Worm (Caenorhabditis elegans): ENCODE measurements around the gene F48F5.8.

Gene F48F5.8

DNA sequence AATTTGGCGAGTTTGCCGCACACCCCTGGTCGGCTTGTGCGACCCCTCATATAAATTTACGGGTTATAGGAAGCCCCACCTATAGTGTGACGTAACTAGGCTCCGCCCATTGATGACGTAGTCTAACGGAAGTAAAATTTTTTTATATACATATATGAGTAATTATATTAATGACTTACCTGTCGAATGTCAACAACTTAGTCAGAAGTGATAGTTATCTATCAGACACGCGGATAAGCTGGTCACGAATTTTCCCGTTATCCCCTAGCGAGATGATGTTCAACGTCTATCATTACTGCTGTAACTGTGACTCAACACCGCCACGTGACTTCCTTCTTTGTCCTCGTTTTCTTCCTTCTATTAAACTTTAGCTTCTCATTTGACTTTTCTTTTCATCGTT is 28.7 kb downstream of the F48F5.8 start, which contains the start of gene srd-70:
TSS of gene srd-70 (plus strand) at position 301 of the 400 bp plus-strand sequence.
- TF ChIP-seq dmd-4 (tag; optimal IDR thresholded peaks at IDR 0.05): no peak
- TF ChIP-seq lsy-2 (tag; optimal IDR thresholded peaks at IDR 0.05): no peak
- TF ChIP-seq Y55F3AM.14 (GFP tag; optimal IDR thresholded peaks at IDR 0.05): no peak
- no peak for TF ChIP-seq nhr-77 (tag; optimal IDR thresholded peaks at IDR 0.05)

DNA sequence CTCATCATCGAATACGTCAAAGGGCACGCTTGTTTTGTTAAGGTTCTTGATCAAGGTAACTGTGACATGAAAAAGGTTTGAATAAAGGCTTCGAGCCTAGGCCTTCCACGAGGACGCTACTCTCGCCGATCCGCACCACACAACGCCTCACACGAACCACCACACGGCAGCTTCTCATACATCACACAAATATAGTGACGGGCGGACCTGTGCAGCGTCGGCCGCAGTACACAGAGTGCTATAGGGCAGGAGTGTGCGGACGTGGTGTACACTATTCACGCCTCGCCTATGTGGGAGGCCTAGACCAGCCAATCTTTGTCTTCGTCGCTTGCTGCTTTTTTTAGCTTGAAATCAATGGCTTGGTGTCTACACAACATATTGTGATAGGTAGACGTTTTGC is 30.5 kb downstream of the F48F5.8 start:
- TF ChIP-seq mab-5 (tag; optimal IDR thresholded peaks at IDR 0.05): no peak
- TF ChIP-seq ztf-4 (tag; optimal IDR thresholded peaks at IDR 0.05): no peak
- peak; percentile 8 for TF ChIP-seq unc-55 (GFP tag; optimal IDR thresholded peaks at IDR 0.05)
- TF ChIP-seq snpc-4 (tag; optimal IDR thresholded peaks at IDR 0.05): peak; percentile 96
- no peak for TF ChIP-seq crh-2 (tag; optimal IDR thresholded peaks at IDR 0.05)
- TF ChIP-seq nhr-129 (tag; optimal IDR thresholded peaks at IDR 0.05): peak; percentile 1

DNA sequence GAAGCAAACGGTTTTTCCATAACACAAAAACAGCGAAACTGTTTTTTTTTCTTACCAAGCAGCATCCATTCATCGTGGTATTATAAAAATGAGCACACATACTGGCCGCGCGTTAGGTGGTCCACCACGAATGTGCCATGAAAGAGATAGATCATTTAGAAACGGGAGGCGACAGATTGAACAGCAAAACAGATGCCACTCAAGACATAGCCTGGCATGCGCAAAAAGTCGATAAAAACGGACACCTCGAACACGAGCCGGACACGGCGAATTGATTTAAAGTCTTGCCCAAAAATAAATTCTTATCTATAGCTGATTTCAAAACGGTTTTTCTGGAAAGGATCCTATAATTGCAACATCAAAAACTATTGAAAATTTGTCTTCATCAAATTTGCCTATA is 32.0 kb downstream of the F48F5.8 start:
- TF ChIP-seq nhr-237 (tag; optimal IDR thresholded peaks at IDR 0.05): no peak
- TF ChIP-seq unc-55 (GFP tag; optimal IDR thresholded peaks at IDR 0.05): peak; percentile 3
- TF ChIP-seq C34F6.9 (tag; optimal IDR thresholded peaks at IDR 0.05): peak; percentile 5

DNA sequence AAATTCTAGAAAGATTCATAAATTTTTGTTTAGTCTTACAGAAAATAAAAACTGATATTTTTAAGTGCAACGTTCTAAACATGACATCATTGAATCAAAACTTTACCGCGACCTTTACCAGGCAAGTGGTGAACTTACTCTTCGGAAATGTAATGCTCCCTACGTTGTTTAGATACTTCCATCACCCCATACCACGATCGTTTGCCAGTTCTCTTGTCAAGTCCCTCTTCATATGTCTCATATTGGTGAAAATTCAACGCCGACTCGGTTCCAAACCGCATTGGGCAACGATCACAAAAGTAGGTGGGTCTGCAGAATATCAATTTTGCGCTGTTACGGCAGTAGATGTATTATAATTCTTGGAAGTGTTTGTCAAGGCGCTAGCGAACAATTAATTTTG is 35.7 kb downstream of the F48F5.8 start, which contains the start of gene B0250.18:
TSS of gene B0250.18 (minus strand) at position 101 of the 400 bp plus-strand sequence.
- TF ChIP-seq nhr-77 (tag; optimal IDR thresholded peaks at IDR 0.05) (no peak), crh-2 (tag; optimal IDR thresholded peaks at IDR 0.05) (no peak), sma-9 (GFP tag; optimal IDR thresholded peaks at IDR 0.05) (no peak), sma-9 (tag; optimal IDR thresholded peaks at IDR 0.05) (no peak), mdl-1 (tag; optimal IDR thresholded peaks at IDR 0.05) (no peak), ceh-82 (tag; optimal IDR thresholded peaks at IDR 0.05) (no peak), R02D3.7 (tag; optimal IDR thresholded peaks at IDR 0.05) (no peak), dmd-4 (tag; optimal IDR thresholded peaks at IDR 0.05) (no peak), F13H6.1 (tag; optimal IDR thresholded peaks at IDR 0.05) (no peak)

DNA sequence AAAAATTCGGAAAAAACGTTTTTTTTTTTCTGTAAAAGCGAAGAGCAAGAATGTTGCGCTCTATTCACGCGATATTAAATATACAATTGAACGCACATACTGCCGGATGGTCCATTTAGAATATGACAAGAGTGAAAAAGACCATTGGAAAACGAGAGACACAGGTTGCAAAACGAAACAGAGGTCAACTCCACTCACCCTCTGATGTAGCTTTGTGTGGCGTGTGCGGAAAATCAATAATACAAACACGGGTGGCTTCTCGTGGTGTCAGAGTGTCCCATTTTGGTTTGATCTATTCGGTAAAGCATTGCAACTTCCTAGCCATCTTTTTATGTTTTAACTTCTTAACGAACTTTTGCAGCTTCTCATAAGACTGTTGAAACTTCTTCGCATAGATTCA is 39.6 kb downstream of the F48F5.8 start:
- TF ChIP-seq Y55F3AM.14 (GFP tag; optimal IDR thresholded peaks at IDR 0.05): no peak
- TF ChIP-seq F13H6.1 (tag; optimal IDR thresholded peaks at IDR 0.05): no peak
- TF ChIP-seq lin-13 (GFP tag; optimal IDR thresholded peaks at IDR 0.05): no peak
- no peak for TF ChIP-seq ZK546.5 (tag; optimal IDR thresholded peaks at IDR 0.05)
- no peak for TF ChIP-seq peb-1 (tag; optimal IDR thresholded peaks at IDR 0.05)
- no peak for TF ChIP-seq elt-3 (tag; optimal IDR thresholded peaks at IDR 0.05)
- TF ChIP-seq fos-1 (tag; optimal IDR thresholded peaks at IDR 0.05): no peak
- TF ChIP-seq sem-4 (tag; optimal IDR thresholded peaks at IDR 0.05): no peak
- TF ChIP-seq nhr-21 (tag; optimal IDR thresholded peaks at IDR 0.05): no peak
- TF ChIP-seq sma-3 (GFP tag; optimal IDR thresholded peaks at IDR 0.05): no peak

DNA sequence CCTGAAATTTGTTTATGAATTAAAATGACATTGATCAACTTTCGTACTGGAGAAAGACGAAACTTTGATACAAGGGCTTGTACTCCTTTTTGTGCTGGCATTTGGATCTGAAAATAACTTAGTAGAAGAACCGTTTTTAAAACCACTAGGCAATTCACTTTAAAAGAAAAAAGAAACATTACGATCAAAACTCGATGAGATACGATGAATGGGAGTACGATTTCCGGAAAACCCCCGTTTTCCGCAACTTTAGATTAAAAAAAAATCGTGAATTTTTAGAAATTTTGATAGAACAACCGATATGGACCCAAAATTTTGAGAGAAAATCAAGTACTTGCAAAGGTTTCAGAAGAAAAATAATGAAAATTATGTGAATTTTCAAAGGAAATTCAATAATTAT is 45.2 kb downstream of the F48F5.8 start, which contains the start of gene B0250.8:
TSS of gene B0250.8 (minus strand) at position 101 of the 400 bp plus-strand sequence.
- TF ChIP-seq lin-13 (GFP tag; optimal IDR thresholded peaks at IDR 0.05) (no peak), peb-1 (tag; optimal IDR thresholded peaks at IDR 0.05) (no peak), nhr-237 (tag; optimal IDR thresholded peaks at IDR 0.05) (no peak), crh-2 (tag; optimal IDR thresholded peaks at IDR 0.05) (no peak), blmp-1 (tag; optimal IDR thresholded peaks at IDR 0.05; ENCODE audit: insufficient read depth) (no peak), ceh-16 (tag; optimal IDR thresholded peaks at IDR 0.05) (no peak), alr-1 (tag; optimal IDR thresholded peaks at IDR 0.05) (no peak), sma-3 (GFP tag; optimal IDR thresholded peaks at IDR 0.05) (no peak), aly-2 (tag; optimal IDR thresholded peaks at IDR 0.05) (no peak), unc-55 (GFP tag; optimal IDR thresholded peaks at IDR 0.05) (no peak), lin-39 (tag; optimal IDR thresholded peaks at IDR 0.05) (no peak), Y55F3AM.14 (GFP tag; optimal IDR thresholded peaks at IDR 0.05) (no peak), nhr-6 (tag; optimal IDR thresholded peaks at IDR 0.05) (no peak), skn-1 (tag; optimal IDR thresholded peaks at IDR 0.05) (no peak), lsy-2 (tag; optimal IDR thresholded peaks at IDR 0.05) (no peak), nhr-77 (tag; optimal IDR thresholded peaks at IDR 0.05) (no peak), unc-62 (GFP tag; optimal IDR thresholded peaks at IDR 0.05) (no peak), nhr-23 (tag; optimal IDR thresholded peaks at IDR 0.05) (no peak), fos-1 (tag; optimal IDR thresholded peaks at IDR 0.05) (no peak)
